Fruit fly (Drosophila melanogaster): ENCODE results near the gene Nup35.

- TF ChIP-seq psq (optimal IDR thresholded peaks at IDR 0.05) (no peak), Myc (optimal IDR thresholded peaks at IDR 0.05) (no peak), ttk (optimal IDR thresholded peaks at IDR 0.05) (no peak), h (optimal IDR thresholded peaks at IDR 0.05) (no peak), Sin3A (optimal IDR thresholded peaks at IDR 0.05) (no peak), insv (optimal IDR thresholded peaks at IDR 0.05) (no peak)
These were observed 905 bp upstream of the Nup35 start, which contains the start of gene Rip11 for dm6 chrX:18646855-18647699.
